Fruit fly (Drosophila melanogaster) whole organism, embryonic: Measurements from ENCODE around the gene CG14270.
A peak's percentile ranks its signal among the peaks of the same experiment; 100 is the strongest.

Source experiments
- Aef1 ChIP-seq: fragments of 200-800 bp; sonication (Bioruptor generic); IDR thresholded peaks from 3 replicates; pipeline ENCODE4 v1.3.6; 2022; ENCODE audit warnings: missing biosample characterization, missing genetic modification characterization
- CG10274 ChIP-seq: fragments of 200-800 bp; sonication (Bioruptor generic); optimal IDR thresholded peaks from 3 replicates; lab custom pipeline; 2017; ENCODE audit warnings: missing biosample characterization, mild to moderate bottlenecking, missing genetic modification characterization
- CG10321 ChIP-seq: fragments of 200-800 bp; sonication (Bioruptor generic); IDR thresholded peaks from 2 replicates; pipeline ENCODE4 v1.3.6; 2022; ENCODE audit warnings: missing biosample characterization, missing genetic modification characterization
- CG10959 ChIP-seq: fragments of 200-800 bp; sonication (Bioruptor generic); IDR thresholded peaks from 2 replicates; pipeline ENCODE4 v1.3.6; 2022; ENCODE audit warnings: missing biosample characterization, missing genetic modification characterization
- CG11247 ChIP-seq: fragments of 200-800 bp; sonication (Bioruptor generic); IDR thresholded peaks from 2 replicates; pipeline ENCODE4 v1.3.6; 2022; ENCODE audit warnings: missing biosample characterization, missing genetic modification characterization
- CG11456 ChIP-seq: fragments of 200-800 bp; sonication (Bioruptor generic); IDR thresholded peaks from 3 replicates; pipeline ENCODE4 v1.3.6; 2022; ENCODE audit warnings: missing biosample characterization, missing genetic modification characterization
- CG12155 ChIP-seq: fragments of 200-800 bp; sonication (Bioruptor generic); optimal IDR thresholded peaks from 3 replicates; lab custom pipeline; 2016; ENCODE audit warnings: missing biosample characterization, missing genetic modification characterization
- CG15011 ChIP-seq: fragments of 200-800 bp; sonication (Bioruptor generic); optimal IDR thresholded peaks from 3 replicates; lab custom pipeline; 2018; ENCODE audit warnings: missing biosample characterization, mild to moderate bottlenecking, missing genetic modification characterization
- CG17359 ChIP-seq: fragments of 200-800 bp; sonication (Bioruptor generic); optimal IDR thresholded peaks from 3 replicates; lab custom pipeline; 2018; ENCODE audit warnings: missing biosample characterization, mild to moderate bottlenecking, missing genetic modification characterization, moderate library complexity
- CG17385 ChIP-seq: fragments of 200-800 bp; sonication (Bioruptor generic); optimal IDR thresholded peaks from 3 replicates; lab custom pipeline; 2018; ENCODE audit warnings: missing biosample characterization, mild to moderate bottlenecking, missing genetic modification characterization
- CG18599 ChIP-seq: fragments of 200-800 bp; sonication (Bioruptor generic); optimal IDR thresholded peaks from 3 replicates; lab custom pipeline; 2017; ENCODE audit warnings: missing biosample characterization, missing genetic modification characterization, mild to moderate bottlenecking, moderate library complexity, missing genetic modification reagents
- CG2120 ChIP-seq: fragments of 200-800 bp; sonication (Bioruptor generic); optimal IDR thresholded peaks from 3 replicates; lab custom pipeline; 2016; ENCODE audit warnings: missing biosample characterization, missing genetic modification characterization
- CG2875 ChIP-seq: fragments of 200-800 bp; sonication (Bioruptor generic); optimal IDR thresholded peaks from 2 replicates; lab custom pipeline; 2017; ENCODE audit warnings: missing biosample characterization, mild to moderate bottlenecking, missing genetic modification characterization, missing genetic modification reagents
- CG33557 ChIP-seq: fragments of 200-800 bp; sonication (Bioruptor generic); optimal IDR thresholded peaks from 2 replicates; lab custom pipeline; 2019; ENCODE audit warnings: missing biosample characterization, mild to moderate bottlenecking, missing genetic modification characterization, moderate library complexity
- CG42726 ChIP-seq: fragments of 200-800 bp; sonication (Bioruptor generic); IDR thresholded peaks from 2 replicates; pipeline ENCODE4 v1.3.6; 2022; ENCODE audit warnings: missing biosample characterization, missing genetic modification characterization; ENCODE audit not compliant: partially characterized antibody
- CG7372 ChIP-seq: fragments of 200-800 bp; sonication (Bioruptor generic); IDR thresholded peaks from 2 replicates; pipeline ENCODE4 v1.3.6; 2022; ENCODE audit warnings: missing biosample characterization, missing genetic modification characterization
- CG8765 ChIP-seq: fragments of 200-800 bp; sonication (Bioruptor generic); IDR thresholded peaks from 2 replicates; pipeline ENCODE4 v1.3.6; 2022; ENCODE audit warnings: missing biosample characterization, missing genetic modification characterization
- CG9932 ChIP-seq: fragments of 200-800 bp; sonication (Bioruptor generic); IDR thresholded peaks from 2 replicates; pipeline ENCODE4 v1.3.6; 2022; ENCODE audit warnings: missing biosample characterization, missing genetic modification characterization
- Chrac-16 ChIP-seq: fragments of 200-800 bp; sonication (Bioruptor generic); optimal IDR thresholded peaks from 3 replicates; lab custom pipeline; 2016; ENCODE audit warnings: missing biosample characterization, missing genetic modification characterization
- D ChIP-seq, 2 experiments: fragments of 200-800 bp in 1 of 2; fragments of >200 bp in 1 of 2; sonication (Bioruptor generic) in 1 of 2; optimal IDR thresholded peaks; 2 replicates in 1 of 2; 3 replicates in 1 of 2; lab custom pipeline; 2017; ENCODE audit warnings: mild to moderate bottlenecking in 1 of 2, missing biosample characterization in 1 of 2, missing genetic modification characterization in 1 of 2, missing genetic modification reagents in 1 of 2
- Dad ChIP-seq: fragments of 200-800 bp; sonication (Bioruptor generic); optimal IDR thresholded peaks from 3 replicates; lab custom pipeline; 2016; ENCODE audit warnings: missing biosample characterization, missing genetic modification characterization
- Dref ChIP-seq: fragments of 200-800 bp; sonication (Bioruptor generic); IDR thresholded peaks from 2 replicates; pipeline ENCODE4 v1.3.6; 2022; ENCODE audit warnings: missing biosample characterization, missing genetic modification characterization
- Drgx ChIP-seq: fragments of 200-800 bp; sonication (Bioruptor generic); IDR thresholded peaks from 2 replicates; pipeline ENCODE4 v1.3.6; 2022; ENCODE audit warnings: missing biosample characterization, missing genetic modification characterization
- E2f1 ChIP-seq: fragments of 200-800 bp; sonication (Bioruptor generic); IDR thresholded peaks from 2 replicates; pipeline ENCODE4 v1.3.6; 2022; ENCODE audit warnings: missing biosample characterization, missing genetic modification characterization
- HHEX ChIP-seq: fragments of 200-800 bp; sonication (Bioruptor generic); optimal IDR thresholded peaks from 3 replicates; lab custom pipeline; 2017; ENCODE audit warnings: missing biosample characterization, mild to moderate bottlenecking, missing genetic modification characterization, missing genetic modification reagents
- Max ChIP-seq: fragments of 200-800 bp; sonication (Bioruptor generic); optimal IDR thresholded peaks from 2 replicates; lab custom pipeline; 2016; ENCODE audit warnings: missing biosample characterization, mild to moderate bottlenecking, missing genetic modification characterization
- Myb ChIP-seq: fragments of 200-800 bp; sonication (Bioruptor generic); optimal IDR thresholded peaks from 2 replicates; lab custom pipeline; 2016; ENCODE audit warnings: missing biosample characterization, missing genetic modification characterization
- Side ChIP-seq: fragments of 200-800 bp; sonication (Bioruptor generic); optimal IDR thresholded peaks from 2 replicates; lab custom pipeline; 2016; ENCODE audit warnings: missing biosample characterization, missing genetic modification characterization
- aop ChIP-seq: fragments of 200-800 bp; sonication (Bioruptor generic); IDR thresholded peaks from 2 replicates; pipeline ENCODE4 v1.3.6; 2022; ENCODE audit warnings: missing biosample characterization, missing genetic modification characterization
- ase ChIP-seq: fragments of 200-800 bp; sonication (Bioruptor generic); IDR thresholded peaks from 3 replicates; pipeline ENCODE4 v1.3.6; 2022; ENCODE audit warnings: missing biosample characterization, missing genetic modification characterization
- ato ChIP-seq: fragments of 200-800 bp; sonication (Bioruptor generic); IDR thresholded peaks from 2 replicates; pipeline ENCODE4 v1.3.6; 2022; ENCODE audit warnings: missing biosample characterization, missing genetic modification characterization; ENCODE audit not compliant: partially characterized antibody
- az2 ChIP-seq: fragments of 200-800 bp; sonication (Bioruptor generic); optimal IDR thresholded peaks from 3 replicates; lab custom pipeline; 2016; ENCODE audit warnings: missing biosample characterization, missing genetic modification characterization
- cato ChIP-seq: fragments of 200-800 bp; sonication (Bioruptor generic); optimal IDR thresholded peaks from 2 replicates; lab custom pipeline; 2016; ENCODE audit warnings: missing biosample characterization, missing genetic modification characterization, borderline replicate concordance
- danr ChIP-seq: fragments of 200-800 bp; sonication (Bioruptor generic); IDR thresholded peaks from 2 replicates; pipeline ENCODE4 v1.3.6; 2022; ENCODE audit warnings: missing biosample characterization, missing genetic modification characterization
- gem ChIP-seq: fragments of 200-800 bp; sonication (Bioruptor generic); optimal IDR thresholded peaks from 2 replicates; lab custom pipeline; 2019; ENCODE audit warnings: missing biosample characterization, mild to moderate bottlenecking, missing genetic modification characterization, moderate library complexity
- grau ChIP-seq: fragments of 200-800 bp; optimal IDR thresholded peaks from 3 replicates; lab custom pipeline; 2019; ENCODE audit warnings: missing biosample characterization, mild to moderate bottlenecking, missing genetic modification characterization, moderate library complexity
- jumu ChIP-seq: fragments of 200-800 bp; sonication (Bioruptor generic); optimal IDR thresholded peaks from 3 replicates; lab custom pipeline; 2016; ENCODE audit warnings: missing biosample characterization, missing genetic modification characterization
- kni ChIP-seq: fragments of 200-800 bp; sonication (Bioruptor generic); optimal IDR thresholded peaks from 3 replicates; lab custom pipeline; 2017; ENCODE audit warnings: mild to moderate bottlenecking, missing biosample characterization, missing genetic modification reagents, missing genetic modification characterization
- lbe ChIP-seq: fragments of 200-800 bp; sonication (Bioruptor generic); optimal IDR thresholded peaks from 2 replicates; lab custom pipeline; 2016; ENCODE audit warnings: missing biosample characterization, mild to moderate bottlenecking, missing genetic modification characterization
- mld ChIP-seq: fragments of 200-800 bp; sonication (Bioruptor generic); IDR thresholded peaks from 3 replicates; pipeline ENCODE4 v1.3.6; 2022; ENCODE audit warnings: missing biosample characterization, missing genetic modification characterization; ENCODE audit not compliant: partially characterized antibody
- pfk ChIP-seq: fragments of 200-800 bp; sonication (Bioruptor generic); optimal IDR thresholded peaks from 2 replicates; lab custom pipeline; 2018; ENCODE audit warnings: missing biosample characterization, mild to moderate bottlenecking, missing genetic modification characterization, moderate library complexity
- pho ChIP-seq: fragments of 200-800 bp; sonication (Bioruptor generic); optimal IDR thresholded peaks from 2 replicates; lab custom pipeline; 2016; ENCODE audit warnings: missing biosample characterization, missing genetic modification characterization
- pnt ChIP-seq: fragments of 200-800 bp; sonication (Bioruptor generic); optimal IDR thresholded peaks from 3 replicates; lab custom pipeline; 2016; ENCODE audit warnings: missing biosample characterization, missing genetic modification characterization
- sd ChIP-seq: fragments of 200-800 bp; sonication (Bioruptor generic); optimal IDR thresholded peaks from 3 replicates; lab custom pipeline; 2018; ENCODE audit warnings: missing biosample characterization, mild to moderate bottlenecking, missing genetic modification characterization, moderate library complexity
- slbo ChIP-seq: fragments of 200-800 bp; sonication (Bioruptor generic); IDR thresholded peaks from 2 replicates; pipeline ENCODE4 v1.3.6; 2022; ENCODE audit warnings: missing biosample characterization, missing genetic modification characterization
- sug ChIP-seq: fragments of 200-800 bp; optimal IDR thresholded peaks from 2 replicates; lab custom pipeline; 2019; ENCODE audit warnings: missing biosample characterization, mild to moderate bottlenecking, missing genetic modification characterization, moderate library complexity
- twi ChIP-seq: fragments of 200-800 bp; optimal IDR thresholded peaks from 2 replicates; lab custom pipeline; 2019; ENCODE audit warnings: missing biosample characterization, mild to moderate bottlenecking, missing genetic modification characterization, moderate library complexity
- unc-4 ChIP-seq: fragments of 200-800 bp; sonication (Bioruptor generic); IDR thresholded peaks from 2 replicates; pipeline ENCODE4 v1.3.6; 2022; ENCODE audit warnings: missing biosample characterization, missing genetic modification characterization; ENCODE audit not compliant: partially characterized antibody
- usp ChIP-seq: fragments of >200 bp; optimal IDR thresholded peaks from 2 replicates; lab custom pipeline; 2017; ENCODE audit warnings: missing biosample characterization, missing genetic modification characterization
- zfh1 ChIP-seq: fragments of 200-800 bp; sonication (Bioruptor generic); IDR thresholded peaks from 3 replicates; pipeline ENCODE4 v1.3.6; 2022; ENCODE audit warnings: missing biosample characterization, missing genetic modification characterization

CG14270 gene

DNA sequence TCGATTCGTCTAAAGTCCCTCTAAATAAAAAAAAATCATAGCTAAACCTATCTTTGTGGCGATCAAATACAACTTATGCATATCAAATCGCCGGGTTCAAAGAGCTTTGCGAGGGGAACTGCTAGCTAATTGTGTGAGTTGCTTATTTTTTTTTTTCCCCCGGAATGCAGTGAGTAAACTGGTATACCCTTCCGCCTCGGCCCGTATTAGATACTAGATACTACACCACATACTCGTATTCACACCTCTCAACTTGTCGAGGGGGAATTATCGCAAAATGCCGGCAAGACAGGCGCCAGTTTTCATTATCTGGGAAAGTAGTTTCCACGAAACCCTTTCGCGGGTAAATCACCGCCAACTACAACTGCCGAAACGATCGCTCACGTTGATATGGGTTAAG is 39.0 kb downstream of the CG14270 start:
- TF ChIP-seq sd (tag; lab: Kevin White, UChicago) (peak; percentile 50), CG18599 (no peak), CG33557 (GFP tag; lab: Kevin White, UChicago) (no peak), D (optimal IDR thresholded peaks at IDR 0.05; lab: Kevin White, UChicago) (no peak), D (GFP tag; optimal IDR thresholded peaks at IDR 0.05; lab: Kevin White, UChicago) (no peak), twi (tag; lab: Kevin White, UChicago) (no peak)

DNA sequence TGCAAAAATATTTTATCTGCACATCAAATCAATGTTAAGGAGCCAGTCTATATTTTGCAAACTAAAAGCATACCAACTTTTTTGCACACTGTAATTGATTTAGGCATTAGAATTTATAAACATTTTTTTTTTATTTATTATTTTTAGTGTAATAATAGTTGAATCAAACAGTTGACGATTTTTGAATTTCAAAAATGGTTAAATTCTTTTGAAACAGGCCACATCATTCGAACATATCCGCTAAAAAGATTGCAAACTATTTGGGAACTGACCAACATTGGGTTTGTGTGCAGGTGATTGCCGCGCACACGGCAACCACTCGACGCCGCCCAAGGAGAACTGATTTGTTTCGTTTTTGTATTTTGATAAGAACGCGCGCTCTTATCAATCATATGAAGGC is 40.4 kb downstream of the CG14270 start:
- TF ChIP-seq CG17385 (GFP tag; lab: Kevin White, UChicago) (no peak), Myb (no peak), slbo (GFP tag; lab: Robert Waterston, UW) (no peak), ato (no peak), ase (no peak), lbe (GFP tag; lab: Kevin White, UChicago) (no peak), CG10959 (GFP tag; lab: Robert Waterston, UW) (no peak), pho (GFP tag; lab: Kevin White, UChicago) (no peak), Chrac-16 (GFP tag; lab: Kevin White, UChicago) (no peak), danr (GFP tag; lab: Robert Waterston, UW) (no peak), aop (GFP tag; lab: Robert Waterston, UW) (no peak), grau (tag; lab: Kevin White, UChicago) (no peak), Max (GFP tag; lab: Kevin White, UChicago) (no peak), pnt (no peak), pfk (GFP tag; lab: Kevin White, UChicago) (no peak), CG42726 (GFP tag; lab: Robert Waterston, UW) (no peak), unc-4 (GFP tag; lab: Robert Waterston, UW) (no peak), mld (GFP tag; lab: Robert Waterston, UW) (no peak), jumu (GFP tag; lab: Kevin White, UChicago) (no peak), Side (no peak), CG9932 (GFP tag; lab: Robert Waterston, UW) (0 out of 2 replicates have a peak, but pooled peaks have one; percentile 24), CG10321 (GFP tag; lab: Robert Waterston, UW) (no peak), CG8765 (GFP tag; lab: Robert Waterston, UW) (no peak), Aef1 (no peak), CG2875 (GFP tag; lab: Kevin White, UChicago) (no peak), Drgx (GFP tag; lab: Robert Waterston, UW) (no peak), usp (GFP tag; lab: Kevin White, UChicago) (no peak), gem (tag; lab: Kevin White, UChicago) (peak; percentile 8), cato (GFP tag; lab: Kevin White, UChicago) (no peak), CG12155 (no peak), CG2120 (GFP tag; lab: Kevin White, UChicago) (peak; percentile 27), CG11456 (GFP tag; lab: Robert Waterston, UW) (no peak), CG7372 (GFP tag; lab: Robert Waterston, UW) (no peak), Dad (no peak), CG11247 (GFP tag; lab: Robert Waterston, UW) (no peak), CG10274 (peak; percentile 78), CG15011 (no peak), sug (peak; percentile 77), az2 (no peak), HHEX (GFP tag; lab: Kevin White, UChicago) (no peak), Dref (no peak), E2f1 (GFP tag; lab: Robert Waterston, UW) (no peak), CG17359 (tag; lab: Kevin White, UChicago) (no peak), kni (GFP tag; lab: Kevin White, UChicago) (no peak), zfh1 (GFP tag; lab: Robert Waterston, UW) (no peak)
